Worm (Caenorhabditis elegans) whole organism, late embryonic: ENCODE data around the gene C32C4.3.

Experiments used
- K02D7.2 ChIP-seq: sonication (generic microtip); optimal IDR thresholded peaks from 2 replicates; lab custom pipeline; 2017; ENCODE audit warnings: mild to moderate bottlenecking, missing genetic modification characterization, missing compliant biosample characterization
- T23F11.4 ChIP-seq: fragments of 200-800 bp; sonication (Bioruptor generic); optimal IDR thresholded peaks from 2 replicates; lab custom pipeline; 2018; ENCODE audit warnings: mild to moderate bottlenecking, missing genetic modification characterization, missing compliant biosample characterization
- Y22D7AL.16 ChIP-seq: sonication (generic microtip); optimal IDR thresholded peaks from 2 replicates; lab custom pipeline; 2016; ENCODE audit warnings: missing genetic modification characterization, missing compliant biosample characterization
- ceh-2 ChIP-seq: sonication (generic microtip); optimal IDR thresholded peaks from 2 replicates; lab custom pipeline; 2016; ENCODE audit warnings: missing genotype, missing genetic modification characterization, missing compliant biosample characterization
- ceh-31 ChIP-seq: sonication (generic microtip); optimal IDR thresholded peaks from 2 replicates; lab custom pipeline; 2016; ENCODE audit warnings: missing genetic modification characterization, missing compliant biosample characterization
- ceh-45 ChIP-seq: fragments of 200-800 bp; sonication (Bioruptor generic); IDR thresholded peaks from 2 replicates; pipeline ENCODE4 v1.3.6; 2022; ENCODE audit warnings: missing genetic modification reagents, missing genetic modification characterization, missing compliant biosample characterization
- dve-1 ChIP-seq: sonication (generic microtip); optimal IDR thresholded peaks from 2 replicates; lab custom pipeline; 2017; ENCODE audit warnings: antibody characterized with exemption, mild to moderate bottlenecking, missing genetic modification characterization, missing compliant biosample characterization
- lin-11 ChIP-seq: fragments of 200-800 bp; sonication (Bioruptor generic); optimal IDR thresholded peaks from 2 replicates; lab custom pipeline; 2018; ENCODE audit warnings: mild to moderate bottlenecking, missing genetic modification characterization, missing compliant biosample characterization
- pqm-1 ChIP-seq: sonication (generic microtip); optimal IDR thresholded peaks from 2 replicates; lab custom pipeline; 2016; ENCODE audit warnings: missing genetic modification characterization, missing compliant biosample characterization
- ref-2 ChIP-seq: sonication (generic microtip); optimal IDR thresholded peaks from 2 replicates; lab custom pipeline; 2016; ENCODE audit warnings: missing genetic modification characterization, missing compliant biosample characterization
- sdc-2 ChIP-seq: sonication (generic microtip); optimal IDR thresholded peaks from 2 replicates; lab custom pipeline; 2016; ENCODE audit warnings: missing genotype, missing genetic modification characterization, missing compliant biosample characterization
- syd-9 ChIP-seq: sonication (generic microtip); optimal IDR thresholded peaks from 2 replicates; lab custom pipeline; 2016; ENCODE audit warnings: mild to moderate bottlenecking, missing genetic modification characterization, moderate library complexity, missing compliant biosample characterization

DNA sequence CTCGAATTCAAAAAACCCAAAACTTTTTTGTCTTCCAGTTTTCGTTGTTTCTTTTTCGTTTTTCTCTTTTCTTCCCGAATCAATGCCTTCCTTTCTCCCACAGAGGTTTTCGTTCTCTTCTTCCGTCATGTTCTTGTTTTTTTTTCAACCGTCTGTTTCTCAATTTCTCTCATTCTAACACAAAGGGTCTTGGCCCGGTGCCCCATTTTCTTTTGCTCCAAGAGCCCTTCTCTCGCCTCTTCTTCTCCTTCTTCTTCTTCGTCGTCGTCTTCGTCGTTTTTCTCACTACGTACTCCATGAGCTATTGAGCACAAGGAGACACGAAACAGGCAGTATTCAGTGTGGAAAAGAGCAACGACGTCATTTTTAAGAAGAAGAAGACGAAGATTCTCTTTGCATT, 30.5 kb upstream of the C32C4.3 start:
- TF ChIP-seq ceh-2, result no peak
- no peak for TF ChIP-seq ref-2 (tag; lab: Kevin White, UChicago)
- no peak for TF ChIP-seq Y22D7AL.16 (tag; lab: Kevin White, UChicago)
- no peak for TF ChIP-seq T23F11.4 (GFP tag; lab: Kevin White, UChicago)
- no peak for TF ChIP-seq K02D7.2 (tag; lab: Kevin White, UChicago)
- TF ChIP-seq ceh-31 (tag; lab: Kevin White, UChicago), result peak; percentile 39
- no peak for TF ChIP-seq lin-11 (tag; lab: Kevin White, UChicago)
- TF ChIP-seq ceh-45 (GFP tag; lab: Robert Waterston, UW), result no peak
- TF ChIP-seq syd-9 (tag; lab: Kevin White, UChicago), result no peak
- TF ChIP-seq pqm-1, result no peak
- TF ChIP-seq sdc-2 (tag; lab: Kevin White, UChicago), result no peak
- TF ChIP-seq dve-1 (tag; lab: Kevin White, UChicago), result no peak
